Fruit fly (Drosophila melanogaster) whole organism, pupa: ENCODE data around the gene Cyt-c1L.

ENCODE experiments used
- CG10348 ChIP-seq: fragments of 200-800 bp; sonication (Bioruptor generic); IDR thresholded peaks from 2 replicates; pipeline ENCODE4 v1.3.6; 2022; ENCODE audit warnings: missing biosample characterization, missing genetic modification characterization
- CG12605 ChIP-seq: fragments of 200-800 bp; sonication (Bioruptor generic); IDR thresholded peaks from 2 replicates; pipeline ENCODE4 v1.3.6; 2022; ENCODE audit warnings: missing biosample characterization, missing genetic modification characterization
- CG13204 ChIP-seq: fragments of 200-800 bp; sonication (Bioruptor generic); optimal IDR thresholded peaks from 2 replicates; lab custom pipeline; 2018; ENCODE audit warnings: missing biosample characterization, mild to moderate bottlenecking, missing genetic modification characterization, moderate library complexity
- CG14655 ChIP-seq: fragments of 200-800 bp; sonication (Bioruptor generic); optimal IDR thresholded peaks from 3 replicates; lab custom pipeline; 2017; ENCODE audit warnings: mild to moderate bottlenecking, missing biosample characterization, missing genetic modification reagents, missing genetic modification characterization
- CG15710 ChIP-seq: fragments of 200-800 bp; sonication (Bioruptor generic); optimal IDR thresholded peaks from 2 replicates; lab custom pipeline; 2018; ENCODE audit warnings: missing biosample characterization, mild to moderate bottlenecking, missing genetic modification characterization, moderate library complexity
- CG17806 ChIP-seq: fragments of 200-800 bp; sonication (Bioruptor generic); optimal IDR thresholded peaks from 2 replicates; lab custom pipeline; 2018; ENCODE audit warnings: missing biosample characterization, mild to moderate bottlenecking, missing genetic modification characterization, moderate library complexity
- CG32121 ChIP-seq: fragments of 200-800 bp; sonication (Bioruptor generic); IDR thresholded peaks from 2 replicates; pipeline ENCODE4 v1.3.6; 2022; ENCODE audit warnings: missing biosample characterization, missing genetic modification characterization
- CG34367 ChIP-seq: fragments of 200-800 bp; sonication (Bioruptor generic); optimal IDR thresholded peaks from 2 replicates; lab custom pipeline; 2018; ENCODE audit warnings: missing biosample characterization, mild to moderate bottlenecking, missing genetic modification characterization
- CG4496 ChIP-seq: fragments of 200-800 bp; sonication (Bioruptor generic); IDR thresholded peaks from 3 replicates; pipeline ENCODE4 v1.3.6; 2022; ENCODE audit warnings: missing biosample characterization, missing genetic modification characterization
- CG8159 ChIP-seq: fragments of 200-800 bp; sonication (Bioruptor generic); optimal IDR thresholded peaks from 3 replicates; lab custom pipeline; 2018; ENCODE audit warnings: missing biosample characterization, mild to moderate bottlenecking, missing genetic modification characterization, moderate library complexity
- CG8301 ChIP-seq: fragments of 200-800 bp; sonication (Bioruptor generic); optimal IDR thresholded peaks from 2 replicates; lab custom pipeline; 2018; ENCODE audit warnings: missing biosample characterization, mild to moderate bottlenecking, missing genetic modification characterization
- CG9948 ChIP-seq: fragments of 200-800 bp; sonication (Bioruptor generic); optimal IDR thresholded peaks from 2 replicates; lab custom pipeline; 2018; ENCODE audit warnings: missing biosample characterization, mild to moderate bottlenecking, missing genetic modification characterization, moderate library complexity
- D1 ChIP-seq: fragments of 200-800 bp; sonication (Bioruptor generic); optimal IDR thresholded peaks from 2 replicates; lab custom pipeline; 2018; ENCODE audit warnings: missing biosample characterization, mild to moderate bottlenecking, missing genetic modification characterization, moderate library complexity
- EcR ChIP-seq: fragments of 200-800 bp; sonication (Bioruptor generic); optimal IDR thresholded peaks from 3 replicates; lab custom pipeline; 2019; ENCODE audit warnings: missing biosample characterization, missing genetic modification characterization, mild to moderate bottlenecking, moderate library complexity, missing genetic modification reagents
- Ets98B ChIP-seq: fragments of 200-800 bp; sonication (Bioruptor generic); IDR thresholded peaks from 2 replicates; pipeline ENCODE4 v1.3.6; 2022; ENCODE audit warnings: missing biosample characterization, missing genetic modification characterization
- Pif1A ChIP-seq: fragments of 200-800 bp; sonication (Bioruptor generic); optimal IDR thresholded peaks from 3 replicates; lab custom pipeline; 2016; ENCODE audit warnings: missing biosample characterization, missing genetic modification characterization
- Pif1B ChIP-seq: fragments of 200-800 bp; sonication (Bioruptor generic); optimal IDR thresholded peaks from 3 replicates; lab custom pipeline; 2016; ENCODE audit warnings: missing biosample characterization, missing genetic modification characterization
- Snoo ChIP-seq: fragments of 200-800 bp; sonication (Bioruptor generic); optimal IDR thresholded peaks from 3 replicates; lab custom pipeline; 2017; ENCODE audit warnings: missing biosample characterization, mild to moderate bottlenecking, missing genetic modification characterization, inconsistent platforms
- gl ChIP-seq: fragments of 200-800 bp; sonication (Bioruptor generic); optimal IDR thresholded peaks from 2 replicates; lab custom pipeline; 2018; ENCODE audit warnings: missing biosample characterization, mild to moderate bottlenecking, missing genetic modification characterization
- rn ChIP-seq: fragments of 200-800 bp; sonication (Bioruptor generic); IDR thresholded peaks from 2 replicates; pipeline ENCODE4 v1.3.6; 2022; ENCODE audit warnings: missing biosample characterization, missing genetic modification characterization

Cyt-c1L gene

dm6 chr3R:29230552-29231102, 26.7 kb upstream of the Cyt-c1L start:
- no peak for TF ChIP-seq CG32121 (GFP tag; lab: Robert Waterston, UW)
- no peak for TF ChIP-seq CG8301 (tag; lab: Kevin White, UChicago)
- TF ChIP-seq CG8159 (tag; lab: Kevin White, UChicago): no peak
- no peak for TF ChIP-seq CG14655 (GFP tag; lab: Kevin White, UChicago)
- no peak for TF ChIP-seq CG15710 (tag; lab: Kevin White, UChicago)
- TF ChIP-seq CG13204 (GFP tag; lab: Kevin White, UChicago): no peak
- TF ChIP-seq CG17806: no peak
- no peak for TF ChIP-seq rn
- no peak for TF ChIP-seq CG4496
- TF ChIP-seq D1 (tag; lab: Kevin White, UChicago): no peak
- TF ChIP-seq CG10348 (GFP tag; lab: Robert Waterston, UW): no peak
- TF ChIP-seq Pif1A: no peak
- TF ChIP-seq Pif1B (GFP tag; lab: Kevin White, UChicago): no peak
- TF ChIP-seq Ets98B (GFP tag; lab: Robert Waterston, UW): no peak
- TF ChIP-seq EcR: no peak
- no peak for TF ChIP-seq Snoo (tag; lab: Kevin White, UChicago)
- TF ChIP-seq CG12605 (GFP tag; lab: Robert Waterston, UW): no peak
- TF ChIP-seq gl: no peak

- no peak for TF ChIP-seq CG17806
- no peak for TF ChIP-seq CG34367 (tag; lab: Kevin White, UChicago)
- TF ChIP-seq CG9948: no peak
Measured at dm6 chr3R:29229958-29230357, 26.0 kb upstream of the Cyt-c1L start.

- TF ChIP-seq CG32121 (GFP tag; lab: Robert Waterston, UW) (no peak), EcR (peak; percentile 44), gl (no peak), CG13204 (GFP tag; lab: Kevin White, UChicago) (no peak), D1 (tag; lab: Kevin White, UChicago) (no peak)
Measured at dm6 chr3R:29228745-29229448, 25.0 kb upstream of the Cyt-c1L start, which contains the start of gene Usp1. Gene Usp1, plus strand, starts transcription at chr3R:29229161.

DNA sequence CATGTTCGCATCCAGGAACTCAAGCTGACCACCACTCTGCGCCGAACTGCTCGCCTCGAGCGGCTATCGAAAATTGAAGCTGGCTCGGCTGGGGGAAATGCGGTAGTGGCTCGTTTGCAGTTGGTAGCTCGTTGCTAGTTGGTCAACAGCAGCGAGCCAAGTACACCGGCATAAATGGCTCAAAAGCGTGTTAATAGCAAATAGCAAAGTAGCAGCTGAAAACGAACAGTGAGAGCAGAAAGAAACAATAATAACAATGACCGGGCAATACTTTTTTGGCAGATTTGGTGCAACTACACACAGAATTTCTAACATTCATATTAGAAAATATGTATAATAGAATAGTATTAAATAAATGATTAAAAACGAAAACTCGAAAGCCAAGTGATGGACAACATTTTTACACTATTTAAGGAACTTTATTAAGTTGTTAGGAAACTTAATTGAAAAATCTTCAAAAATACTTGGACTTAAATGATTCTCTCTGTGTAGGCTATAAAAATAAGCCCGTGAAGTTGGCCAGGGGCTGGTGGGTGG, 23.8 kb upstream of the Cyt-c1L start, which contains the start of gene CG14507:
Gene CG14507 (minus strand): TSS at position 51 of the 537 bp plus-strand sequence.
- TF ChIP-seq D1 (tag; lab: Kevin White, UChicago): no peak
- TF ChIP-seq CG4496: 0 out of 3 replicates have a peak, but pooled peaks have one; percentile 11
- TF ChIP-seq, all 21 proteins: peak for 1

DNA sequence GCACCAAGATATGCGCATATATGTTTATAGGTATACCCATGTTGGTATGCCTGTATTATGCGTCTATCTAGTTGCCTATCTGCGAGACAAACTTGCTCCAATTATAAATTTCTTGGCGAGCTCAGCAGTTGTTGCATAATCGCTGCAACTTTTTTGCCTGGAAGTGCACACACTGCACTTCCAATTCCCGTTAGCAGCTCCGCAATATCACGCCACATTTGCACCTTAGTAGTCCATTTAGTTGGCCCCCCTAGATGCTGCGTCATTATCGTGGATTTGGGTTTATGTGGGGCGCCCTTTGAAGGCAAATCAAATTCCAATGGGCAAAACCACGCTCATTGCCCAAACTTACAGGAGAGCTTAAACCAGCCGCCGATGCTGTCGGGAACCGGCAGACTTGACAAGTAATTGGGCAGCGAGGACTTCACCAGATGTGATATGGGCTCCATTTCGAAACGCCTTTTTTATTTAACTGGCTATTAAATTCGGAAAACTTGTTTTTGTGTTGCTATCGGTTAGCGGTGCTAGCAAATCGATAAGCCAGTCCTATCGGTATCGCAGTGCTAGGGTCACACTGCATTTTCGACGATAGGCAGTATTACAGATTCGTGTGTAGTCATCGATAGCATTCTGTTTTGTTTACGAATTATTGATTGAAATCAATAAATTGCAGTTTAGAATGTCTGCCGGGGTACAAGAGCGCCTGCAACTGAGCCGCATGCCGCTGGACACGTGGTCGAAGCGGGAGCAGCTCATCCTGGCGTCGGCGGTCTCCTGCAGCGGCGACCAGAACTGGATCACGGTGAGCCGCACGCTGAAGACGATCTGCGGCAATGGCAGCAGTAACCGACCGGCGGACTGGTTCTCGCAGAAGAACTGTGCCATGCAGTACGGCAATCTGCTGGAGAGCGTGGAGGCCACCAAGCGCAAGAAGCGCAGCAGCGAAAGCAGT, 19.2 kb upstream of the Cyt-c1L start, which contains the start of the genes Cisd2 and Brd8:
Gene Cisd2 (minus strand): TSS at position 538 of the 952 bp plus-strand sequence.
Gene Brd8 (plus strand): TSS at position 595 of the 952 bp plus-strand sequence.
- no peak for TF ChIP-seq CG8301 (tag; lab: Kevin White, UChicago)
- no peak for TF ChIP-seq CG8159 (tag; lab: Kevin White, UChicago)
- no peak for TF ChIP-seq Pif1A
- TF ChIP-seq CG9948: no peak
- TF ChIP-seq D1 (tag; lab: Kevin White, UChicago): no peak
- TF ChIP-seq Snoo (tag; lab: Kevin White, UChicago): no peak
- TF ChIP-seq CG32121 (GFP tag; lab: Robert Waterston, UW): no peak
- TF ChIP-seq EcR: no peak
- no peak for TF ChIP-seq CG13204 (GFP tag; lab: Kevin White, UChicago)
- TF ChIP-seq CG17806: no peak
- TF ChIP-seq rn: no peak
- TF ChIP-seq CG10348 (GFP tag; lab: Robert Waterston, UW): no peak
- TF ChIP-seq CG14655 (GFP tag; lab: Kevin White, UChicago): no peak
- TF ChIP-seq gl: no peak
- no peak for TF ChIP-seq CG34367 (tag; lab: Kevin White, UChicago)

dm6 chr3R:29221168-29221567, 17.2 kb upstream of the Cyt-c1L start:
- TF ChIP-seq CG34367 (tag; lab: Kevin White, UChicago): no peak
- no peak for TF ChIP-seq CG10348 (GFP tag; lab: Robert Waterston, UW)
- no peak for TF ChIP-seq CG9948
- TF ChIP-seq CG8301 (tag; lab: Kevin White, UChicago): no peak
- no peak for TF ChIP-seq CG15710 (tag; lab: Kevin White, UChicago)
- TF ChIP-seq EcR: no peak
- no peak for TF ChIP-seq Snoo (tag; lab: Kevin White, UChicago)
- TF ChIP-seq CG17806: no peak
